Worm (Caenorhabditis elegans) whole organism, L4 larva: ENCODE data around the gene abhd-5.2.
A peak's percentile ranks its signal among the peaks of the same experiment; 100 is the strongest.

ENCODE experiments used
- D1046.2 ChIP-seq: fragments of 200-800 bp; sonication (Bioruptor generic); IDR thresholded peaks from 2 replicates; pipeline ENCODE4 v1.3.6; 2022; ENCODE audit warnings: missing genetic modification characterization, missing compliant biosample characterization
- F10B5.3 ChIP-seq: sonication (generic microtip); optimal IDR thresholded peaks from 2 replicates; lab custom pipeline; 2016; ENCODE audit warnings: mild to moderate bottlenecking, missing genetic modification characterization, missing compliant biosample characterization
- R02D3.7 ChIP-seq: fragments of 150-350 bp; sonication (generic microtip); optimal IDR thresholded peaks from 3 replicates; lab custom pipeline; 2014; ENCODE audit warnings: missing biosample characterization, missing genetic modification characterization
- T20F7.1 ChIP-seq: fragments of 200-800 bp; sonication (Bioruptor generic); optimal IDR thresholded peaks from 2 replicates; lab custom pipeline; 2018; ENCODE audit warnings: mild to moderate bottlenecking, missing genetic modification characterization, missing compliant biosample characterization
- T26A8.4 ChIP-seq: fragments of 200-800 bp; sonication (Bioruptor generic); IDR thresholded peaks from 2 replicates; pipeline ENCODE4 v1.3.6; 2022; ENCODE audit warnings: missing genetic modification characterization, missing compliant biosample characterization
- Y5F2A.4 ChIP-seq: fragments of 200-800 bp; sonication (Bioruptor generic); optimal IDR thresholded peaks from 2 replicates; lab custom pipeline; 2018; ENCODE audit warnings: mild to moderate bottlenecking, missing genetic modification characterization, missing compliant biosample characterization
- ceh-32 ChIP-seq: sonication (generic microtip); optimal IDR thresholded peaks from 2 replicates; lab custom pipeline; 2016; ENCODE audit warnings: mild to moderate bottlenecking, missing genetic modification characterization, missing compliant biosample characterization; ENCODE audit not compliant: poor library complexity
- ceh-44 ChIP-seq: fragments of 200-800 bp; sonication (Bioruptor generic); IDR thresholded peaks from 2 replicates; pipeline ENCODE4 v1.3.6; 2022; ENCODE audit warnings: missing genetic modification reagents, missing genetic modification characterization, missing compliant biosample characterization
- ces-1 ChIP-seq: fragments of 150-350 bp; sonication (generic microtip); optimal IDR thresholded peaks from 4 replicates; lab custom pipeline; 2014; ENCODE audit warnings: missing biosample characterization, missing genetic modification reagents, missing genetic modification characterization
- ctbp-1 ChIP-seq: fragments of 200-800 bp; sonication (Bioruptor generic); IDR thresholded peaks from 2 replicates; pipeline ENCODE4 v1.3.6; 2022; ENCODE audit warnings: missing genetic modification reagents, missing genetic modification characterization, missing compliant biosample characterization
- dmd-6 ChIP-seq: fragments of 200-800 bp; sonication (Bioruptor generic); IDR thresholded peaks from 2 replicates; pipeline ENCODE4 v1.3.6; 2022; ENCODE audit warnings: missing genetic modification reagents, missing genetic modification characterization, missing compliant biosample characterization
- dmd-8 ChIP-seq: fragments of 200-800 bp; sonication (Bioruptor generic); IDR thresholded peaks from 2 replicates; pipeline ENCODE4 v1.3.6; 2022; ENCODE audit warnings: missing genetic modification characterization, missing compliant biosample characterization
- dmd-9 ChIP-seq: fragments of 200-800 bp; sonication (Bioruptor generic); IDR thresholded peaks from 2 replicates; pipeline ENCODE4 v1.3.6; 2022; ENCODE audit warnings: missing genetic modification reagents, missing genetic modification characterization, missing compliant biosample characterization
- dpl-1 ChIP-seq: fragments of 150-350 bp; optimal IDR thresholded peaks from 2 replicates; lab custom pipeline; 2014; ENCODE audit warnings: missing biosample characterization, missing genetic modification reagents, missing genetic modification characterization
- duxl-1 ChIP-seq: sonication (generic microtip); optimal IDR thresholded peaks from 2 replicates; lab custom pipeline; 2016; ENCODE audit warnings: mild to moderate bottlenecking, missing genetic modification characterization, moderate library complexity, missing compliant biosample characterization; ENCODE audit not compliant: poor library complexity
- dve-1 ChIP-seq: sonication (generic microtip); optimal IDR thresholded peaks from 2 replicates; lab custom pipeline; 2017; ENCODE audit warnings: antibody characterized with exemption, mild to moderate bottlenecking, missing genetic modification characterization, missing compliant biosample characterization; ENCODE audit not compliant: insufficient read depth
- egl-27 ChIP-seq: sonication (generic microtip); optimal IDR thresholded peaks from 3 replicates; lab custom pipeline; 2017; ENCODE audit warnings: missing biosample characterization, missing genetic modification reagents, missing genetic modification characterization
- hif-1 ChIP-seq, 2 experiments: sonication (generic microtip); optimal IDR thresholded peaks; 2 replicates each; lab custom pipeline; 2016 to 2017; ENCODE audit warnings: missing compliant biosample characterization in 2 of 2, missing genetic modification characterization in 2 of 2, missing genetic modification reagents in 2 of 2, missing genotype in 2 of 2, mild to moderate bottlenecking in 1 of 2
- hlh-30 ChIP-seq: sonication (generic microtip); optimal IDR thresholded peaks from 2 replicates; lab custom pipeline; 2017; ENCODE audit warnings: antibody characterized with exemption, mild to moderate bottlenecking, missing genetic modification characterization, missing compliant biosample characterization; ENCODE audit not compliant: insufficient read depth
- lin-29 ChIP-seq: fragments of 200-800 bp; sonication (Bioruptor generic); IDR thresholded peaks from 2 replicates; pipeline ENCODE4 v1.3.6; 2022; ENCODE audit warnings: missing genetic modification reagents, missing genetic modification characterization, missing compliant biosample characterization
- lin-38 ChIP-seq: fragments of 200-800 bp; sonication (Bioruptor generic); IDR thresholded peaks from 2 replicates; pipeline ENCODE4 v1.3.6; 2022; ENCODE audit warnings: missing genetic modification reagents, missing genetic modification characterization, missing compliant biosample characterization
- lin-39 ChIP-seq: fragments of 150-350 bp; optimal IDR thresholded peaks from 2 replicates; lab custom pipeline; 2014; ENCODE audit warnings: missing biosample characterization, missing genetic modification reagents, missing genetic modification characterization
- lsy-2 ChIP-seq, 2 experiments: fragments of 150-350 bp in 1 of 2; sonication (generic microtip) in 1 of 2; optimal IDR thresholded peaks; 2 replicates each; lab custom pipeline; 2014 to 2017; ENCODE audit warnings: missing biosample characterization in 2 of 2, missing genetic modification characterization in 2 of 2
- madf-5 ChIP-seq, 2 experiments: fragments of 200-800 bp; sonication (Bioruptor generic); IDR thresholded peaks; 2 replicates each; pipeline ENCODE4 v1.3.6; 2022; ENCODE audit warnings: missing compliant biosample characterization in 2 of 2, missing genetic modification characterization in 2 of 2
- madf-9 ChIP-seq: fragments of 200-800 bp; sonication (Bioruptor generic); conservative IDR thresholded peaks from 2 replicates; pipeline ENCODE4 v1.3.6; 2022; ENCODE audit warnings: missing genetic modification reagents, missing genetic modification characterization, missing compliant biosample characterization
- mdt-29 ChIP-seq: fragments of 200-800 bp; sonication (Bioruptor generic); IDR thresholded peaks from 2 replicates; pipeline ENCODE4 v1.3.6; 2022; ENCODE audit warnings: missing genetic modification reagents, missing genetic modification characterization, missing compliant biosample characterization
- mep-1 ChIP-seq: fragments of 150-350 bp; sonication (generic microtip); optimal IDR thresholded peaks from 3 replicates; lab custom pipeline; 2014; ENCODE audit warnings: missing biosample characterization, missing genetic modification characterization
- mes-2 ChIP-seq: sonication (generic microtip); optimal IDR thresholded peaks from 2 replicates; lab custom pipeline; 2016; ENCODE audit warnings: missing genotype, mild to moderate bottlenecking, missing genetic modification characterization, missing compliant biosample characterization; ENCODE audit not compliant: poor library complexity, severe bottlenecking
- mxl-3 ChIP-seq: fragments of 200-800 bp; sonication (Bioruptor generic); optimal IDR thresholded peaks from 2 replicates; lab custom pipeline; 2018; ENCODE audit warnings: mild to moderate bottlenecking, missing genetic modification characterization, missing compliant biosample characterization
- nhr-10 ChIP-seq: fragments of 150-350 bp; optimal IDR thresholded peaks from 2 replicates; lab custom pipeline; 2014; ENCODE audit warnings: missing biosample characterization, missing genetic modification characterization
- nhr-102 ChIP-seq: sonication (generic microtip); optimal IDR thresholded peaks from 2 replicates; lab custom pipeline; 2016; ENCODE audit warnings: mild to moderate bottlenecking, missing genetic modification characterization, moderate library complexity, missing compliant biosample characterization
- nhr-11 ChIP-seq: fragments of 150-350 bp; optimal IDR thresholded peaks from 2 replicates; lab custom pipeline; 2014; ENCODE audit warnings: missing biosample characterization, missing genetic modification characterization
- nhr-111 ChIP-seq: fragments of 200-800 bp; sonication (Bioruptor generic); optimal IDR thresholded peaks from 2 replicates; lab custom pipeline; 2018; ENCODE audit warnings: mild to moderate bottlenecking, missing genetic modification characterization, missing compliant biosample characterization
- nhr-25 ChIP-seq: sonication (generic microtip); optimal IDR thresholded peaks from 2 replicates; lab custom pipeline; 2017; ENCODE audit warnings: missing genetic modification characterization, mild to moderate bottlenecking, missing compliant biosample characterization, antibody characterized with exemption, moderate library complexity, borderline replicate concordance; ENCODE audit not compliant: insufficient read depth
- nhr-41 ChIP-seq: fragments of 200-800 bp; sonication (Bioruptor generic); IDR thresholded peaks from 2 replicates; pipeline ENCODE4 v1.3.6; 2022; ENCODE audit warnings: missing genetic modification reagents, missing genetic modification characterization, missing compliant biosample characterization
- nhr-42 ChIP-seq: fragments of 200-800 bp; sonication (Bioruptor generic); IDR thresholded peaks from 2 replicates; pipeline ENCODE4 v1.3.6; 2022; ENCODE audit warnings: missing genetic modification characterization, missing compliant biosample characterization
- nhr-48 ChIP-seq: sonication (generic microtip); optimal IDR thresholded peaks from 2 replicates; lab custom pipeline; 2016; ENCODE audit warnings: mild to moderate bottlenecking, missing genetic modification characterization, missing compliant biosample characterization
- nhr-77 ChIP-seq: fragments of 150-350 bp; optimal IDR thresholded peaks from 2 replicates; lab custom pipeline; 2014; ENCODE audit warnings: missing biosample characterization, missing genetic modification characterization
- rbr-2 ChIP-seq: sonication (generic microtip); optimal IDR thresholded peaks from 2 replicates; lab custom pipeline; 2016; ENCODE audit warnings: missing genotype, missing genetic modification characterization, missing compliant biosample characterization
- sdz-12 ChIP-seq: fragments of 200-800 bp; sonication (Bioruptor generic); optimal IDR thresholded peaks from 2 replicates; lab custom pipeline; 2018; ENCODE audit warnings: mild to moderate bottlenecking, missing genetic modification characterization, missing compliant biosample characterization
- skn-1 ChIP-seq: fragments of 150-350 bp; optimal IDR thresholded peaks from 2 replicates; lab custom pipeline; 2014; ENCODE audit warnings: missing biosample characterization, missing genetic modification characterization
- tag-97 ChIP-seq: fragments of 200-800 bp; sonication (Bioruptor generic); IDR thresholded peaks from 2 replicates; pipeline ENCODE4 v1.3.6; 2022; ENCODE audit warnings: missing genetic modification characterization, missing compliant biosample characterization
- tra-1 ChIP-seq: fragments of 200-800 bp; sonication (Bioruptor generic); IDR thresholded peaks from 2 replicates; pipeline ENCODE4 v1.3.6; 2022; ENCODE audit warnings: missing genetic modification reagents, missing genetic modification characterization, missing compliant biosample characterization
- unc-130 ChIP-seq: sonication (generic microtip); optimal IDR thresholded peaks from 2 replicates; lab custom pipeline; 2016; ENCODE audit warnings: missing genetic modification reagents, missing genetic modification characterization, missing compliant biosample characterization
- unc-39 ChIP-seq: sonication (generic microtip); optimal IDR thresholded peaks from 2 replicates; lab custom pipeline; 2017; ENCODE audit warnings: missing biosample characterization, missing genetic modification characterization
- vab-7 ChIP-seq: fragments of 200-800 bp; sonication (Bioruptor generic); IDR thresholded peaks from 2 replicates; pipeline ENCODE4 v1.3.6; 2022; ENCODE audit warnings: missing genetic modification reagents, missing genetic modification characterization, missing compliant biosample characterization
- zip-11 ChIP-seq: fragments of 200-800 bp; sonication (Bioruptor generic); IDR thresholded peaks from 2 replicates; pipeline ENCODE4 v1.3.6; 2022; ENCODE audit warnings: missing genetic modification characterization, missing compliant biosample characterization
- zip-2 ChIP-seq: fragments of 150-350 bp; optimal IDR thresholded peaks from 2 replicates; lab custom pipeline; 2014; ENCODE audit warnings: missing biosample characterization, missing genetic modification characterization
- ztf-11 ChIP-seq: fragments of 150-350 bp; optimal IDR thresholded peaks from 2 replicates; lab custom pipeline; 2014; ENCODE audit warnings: missing biosample characterization, missing genetic modification characterization

Gene abhd-5.2

DNA sequence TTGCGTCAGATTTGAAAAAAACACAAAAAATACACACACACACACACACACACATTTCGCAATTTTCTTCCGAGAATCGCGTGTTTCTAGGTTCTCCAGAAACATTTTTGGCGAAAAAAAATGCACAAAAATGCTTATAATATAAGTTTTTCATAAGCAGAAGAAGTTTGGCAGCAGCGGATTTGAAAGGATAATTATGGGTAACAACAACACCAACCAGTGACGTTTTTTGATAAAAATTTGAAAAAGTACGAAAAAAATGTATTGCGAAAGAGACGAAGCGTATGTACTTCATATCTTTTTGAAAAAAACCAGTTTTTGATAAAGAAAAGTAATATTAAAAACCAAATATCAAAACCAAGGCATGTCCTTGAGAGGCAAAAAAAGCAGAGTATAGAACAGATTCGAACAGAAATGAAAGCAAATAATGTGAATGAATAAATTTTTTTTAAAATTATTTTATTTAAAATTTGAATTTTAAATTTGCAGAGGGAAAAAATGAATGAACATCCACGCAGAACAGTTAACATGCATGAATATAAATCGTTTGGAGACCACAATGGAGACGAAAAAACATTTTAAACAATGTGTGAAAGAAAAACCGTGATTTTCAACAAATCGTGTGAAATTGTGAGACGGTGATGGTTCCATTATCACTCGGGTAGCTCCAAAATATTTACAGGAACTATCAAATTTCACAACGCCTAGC is 20.6 kb upstream of the abhd-5.2 start (continued):
- TF ChIP-seq lin-39 (tag; lab: Kevin White, UChicago) (no peak), nhr-41 (GFP tag; lab: Robert Waterston, UW) (no peak), R02D3.7 (no peak), tra-1 (GFP tag; lab: Robert Waterston, UW) (no peak; the same call in 1 of the 2 replicates), dmd-6 (peak; percentile 8; the same call in 1 of the 2 replicates), nhr-102 (peak; percentile 69), nhr-48 (tag; lab: Kevin White, UChicago) (peak; percentile 0), nhr-10 (tag; lab: Kevin White, UChicago) (no peak), hif-1 (tag; optimal IDR thresholded peaks at IDR 0.05; lab: Kevin White, UChicago) (peak in 1 of 2 experiments; percentile 67), zip-2 (no peak), duxl-1 (tag; lab: Kevin White, UChicago) (peak; percentile 48), dmd-9 (GFP tag; lab: Robert Waterston, UW) (no peak), hlh-30 (peak; percentile 34), vab-7 (GFP tag; lab: Robert Waterston, UW) (no peak), F10B5.3 (tag; lab: Kevin White, UChicago) (peak; percentile 35), rbr-2 (tag; lab: Kevin White, UChicago) (no peak), unc-130 (GFP tag; lab: Kevin White, UChicago) (no peak), nhr-77 (tag; lab: Kevin White, UChicago) (no peak), mdt-29 (peak; percentile 67; the same call in 1 of the 2 replicates), dmd-8 (peak; percentile 19; the same call in 1 of the 2 replicates), dve-1 (tag; lab: Kevin White, UChicago) (peak; percentile 60), sdz-12 (GFP tag; lab: Kevin White, UChicago) (no peak), T26A8.4 (GFP tag; lab: Robert Waterston, UW) (peak; percentile 60; the same call in 1 of the 2 replicates), dpl-1 (peak; percentile 3), nhr-111 (GFP tag; lab: Kevin White, UChicago) (peak; percentile 36), ces-1 (GFP tag; lab: Kevin White, UChicago) (no peak), lin-29 (GFP tag; lab: Robert Waterston, UW) (no peak), madf-9 (GFP tag; lab: Robert Waterston, UW) (no peak), nhr-42 (GFP tag; lab: Robert Waterston, UW) (peak; percentile 47; the same call in 1 of the 2 replicates), ceh-32 (no peak), Y5F2A.4 (GFP tag; lab: Kevin White, UChicago) (no peak), nhr-11 (tag; lab: Kevin White, UChicago) (no peak), zip-11 (0 out of 2 replicates have a peak, but pooled peaks have one; percentile 6), tag-97 (GFP tag; lab: Robert Waterston, UW) (no peak), unc-39 (no peak), skn-1 (tag; lab: Kevin White, UChicago) (no peak), T20F7.1 (peak; percentile 77), ceh-44 (no peak), ztf-11 (tag; lab: Kevin White, UChicago) (no peak), mes-2 (tag; lab: Kevin White, UChicago) (peak; percentile 9), madf-5 (GFP tag; IDR thresholded peaks at IDR 0.05; lab: Robert Waterston, UW) (peak in 1 of 2 experiments; percentile 17; a peak in 1 of 4 replicates), mxl-3 (peak; percentile 18), D1046.2 (no peak), lsy-2 (tag; optimal IDR thresholded peaks at IDR 0.05; lab: Kevin White, UChicago) (peak in 1 of 2 experiments; percentile 45), ctbp-1 (peak; percentile 47), mep-1 (peak; percentile 80), nhr-25 (tag; lab: Kevin White, UChicago) (no peak), egl-27 (tag; lab: Kevin White, UChicago) (no peak), lin-38 (peak; percentile 55)
